Fruit fly (Drosophila melanogaster) whole organism, embryonic: Measurements from ENCODE around the gene Mdh1.

Experiments used
- CG11696 ChIP-seq: fragments of 200-800 bp; sonication (Bioruptor generic); IDR thresholded peaks from 2 replicates; pipeline ENCODE4 v1.3.6; 2022; ENCODE audit warnings: missing biosample characterization, missing genetic modification characterization
- CG11723 ChIP-seq: fragments of 200-800 bp; sonication (Bioruptor generic); optimal IDR thresholded peaks from 2 replicates; lab custom pipeline; 2017; ENCODE audit warnings: missing biosample characterization, mild to moderate bottlenecking, missing genetic modification characterization
- CG13296 ChIP-seq: fragments of 200-800 bp; sonication (Bioruptor generic); optimal IDR thresholded peaks from 3 replicates; lab custom pipeline; 2018; ENCODE audit warnings: missing biosample characterization, mild to moderate bottlenecking, missing genetic modification characterization
- CG14441 ChIP-seq: fragments of 200-800 bp; sonication (Bioruptor generic); IDR thresholded peaks from 2 replicates; pipeline ENCODE4 v1.3.6; 2022; ENCODE audit warnings: missing biosample characterization, missing genetic modification characterization
- CG15696 ChIP-seq: fragments of 200-800 bp; sonication (Bioruptor generic); optimal IDR thresholded peaks from 2 replicates; lab custom pipeline; 2019; ENCODE audit warnings: missing biosample characterization, mild to moderate bottlenecking, missing genetic modification characterization, moderate library complexity
- CG1602 ChIP-seq: fragments of 200-800 bp; sonication (Bioruptor generic); optimal IDR thresholded peaks from 3 replicates; lab custom pipeline; 2016; ENCODE audit warnings: missing biosample characterization, missing genetic modification characterization
- CG1792 ChIP-seq: fragments of 200-800 bp; sonication (Bioruptor generic); optimal IDR thresholded peaks from 2 replicates; lab custom pipeline; 2016; ENCODE audit warnings: missing biosample characterization, missing genetic modification characterization
- CG2678 ChIP-seq: fragments of 200-800 bp; sonication (Bioruptor generic); optimal IDR thresholded peaks from 3 replicates; lab custom pipeline; 2019; ENCODE audit warnings: missing biosample characterization, mild to moderate bottlenecking, missing genetic modification characterization, moderate library complexity
- CG2712 ChIP-seq: fragments of 200-800 bp; optimal IDR thresholded peaks from 3 replicates; lab custom pipeline; 2019; ENCODE audit warnings: missing biosample characterization, mild to moderate bottlenecking, missing genetic modification characterization, moderate library complexity
- CG3281 ChIP-seq: fragments of 200-800 bp; sonication (Bioruptor generic); optimal IDR thresholded peaks from 3 replicates; lab custom pipeline; 2017; ENCODE audit warnings: missing biosample characterization, mild to moderate bottlenecking, missing genetic modification characterization
- CG3407 ChIP-seq: fragments of 200-800 bp; sonication (Bioruptor generic); optimal IDR thresholded peaks from 2 replicates; lab custom pipeline; 2018; ENCODE audit warnings: missing biosample characterization, mild to moderate bottlenecking, missing genetic modification characterization
- CG34224 ChIP-seq: fragments of 200-800 bp; sonication (Bioruptor generic); IDR thresholded peaks from 3 replicates; pipeline ENCODE4 v1.3.6; 2022; ENCODE audit warnings: missing biosample characterization, missing genetic modification characterization; ENCODE audit not compliant: partially characterized antibody
- CG4282 ChIP-seq: fragments of 200-800 bp; sonication (Bioruptor generic); optimal IDR thresholded peaks from 2 replicates; lab custom pipeline; 2016; ENCODE audit warnings: missing biosample characterization, missing genetic modification characterization
- CG4820 ChIP-seq: fragments of 200-800 bp; sonication (Bioruptor generic); optimal IDR thresholded peaks from 3 replicates; lab custom pipeline; 2016; ENCODE audit warnings: missing biosample characterization, missing genetic modification characterization
- CG4854 ChIP-seq: fragments of 200-800 bp; sonication (Bioruptor generic); optimal IDR thresholded peaks from 2 replicates; lab custom pipeline; 2016; ENCODE audit warnings: missing biosample characterization, missing genetic modification characterization, inconsistent platforms
- CG7271 ChIP-seq: fragments of 200-800 bp; sonication (Bioruptor generic); optimal IDR thresholded peaks from 2 replicates; lab custom pipeline; 2018; ENCODE audit warnings: missing biosample characterization, mild to moderate bottlenecking, missing genetic modification characterization, moderate library complexity
- CG8765 ChIP-seq: fragments of 200-800 bp; sonication (Bioruptor generic); IDR thresholded peaks from 2 replicates; pipeline ENCODE4 v1.3.6; 2022; ENCODE audit warnings: missing biosample characterization, missing genetic modification characterization
- CG9727 ChIP-seq: fragments of 200-800 bp; sonication (Bioruptor generic); optimal IDR thresholded peaks from 3 replicates; lab custom pipeline; 2017; ENCODE audit warnings: missing biosample characterization, mild to moderate bottlenecking, missing genetic modification characterization
- Dbx ChIP-seq: fragments of 200-800 bp; sonication (Bioruptor generic); IDR thresholded peaks from 3 replicates; pipeline ENCODE4 v1.3.6; 2022; ENCODE audit warnings: missing biosample characterization, missing genetic modification characterization
- Drgx ChIP-seq: fragments of 200-800 bp; sonication (Bioruptor generic); IDR thresholded peaks from 2 replicates; pipeline ENCODE4 v1.3.6; 2022; ENCODE audit warnings: missing biosample characterization, missing genetic modification characterization
- HHEX ChIP-seq: fragments of 200-800 bp; sonication (Bioruptor generic); optimal IDR thresholded peaks from 3 replicates; lab custom pipeline; 2017; ENCODE audit warnings: missing biosample characterization, mild to moderate bottlenecking, missing genetic modification characterization, missing genetic modification reagents
- Hmx ChIP-seq: fragments of 200-800 bp; sonication (Bioruptor generic); optimal IDR thresholded peaks from 2 replicates; lab custom pipeline; 2016; ENCODE audit warnings: missing biosample characterization, missing genetic modification characterization
- Jarid2 ChIP-seq: fragments of 200-800 bp; sonication (Bioruptor generic); optimal IDR thresholded peaks from 3 replicates; lab custom pipeline; 2017; ENCODE audit warnings: mild to moderate bottlenecking, missing biosample characterization, missing genetic modification reagents, missing genetic modification characterization
- Mad ChIP-seq: fragments of 200-800 bp; sonication (Bioruptor generic); optimal IDR thresholded peaks from 2 replicates; lab custom pipeline; 2016; ENCODE audit warnings: missing biosample characterization, missing genetic modification characterization
- Mes4 ChIP-seq: fragments of 200-800 bp; sonication (Bioruptor generic); optimal IDR thresholded peaks from 2 replicates; lab custom pipeline; 2016; ENCODE audit warnings: missing biosample characterization, missing genetic modification characterization
- NC2β ChIP-seq: fragments of 200-800 bp; sonication (Bioruptor generic); optimal IDR thresholded peaks from 2 replicates; lab custom pipeline; 2016; ENCODE audit warnings: missing biosample characterization, missing genetic modification characterization
- Oli ChIP-seq: fragments of 200-800 bp; sonication (Bioruptor generic); optimal IDR thresholded peaks from 2 replicates; lab custom pipeline; 2018; ENCODE audit warnings: missing biosample characterization, mild to moderate bottlenecking, missing genetic modification characterization, moderate library complexity
- Poxn ChIP-seq: fragments of 200-800 bp; sonication (Bioruptor generic); IDR thresholded peaks from 2 replicates; pipeline ENCODE4 v1.3.6; 2022; ENCODE audit warnings: missing biosample characterization, missing genetic modification characterization
- Ptx1 ChIP-seq: fragments of 200-800 bp; sonication (Bioruptor generic); IDR thresholded peaks from 2 replicates; pipeline ENCODE4 v1.3.6; 2022; ENCODE audit warnings: missing biosample characterization, missing genetic modification characterization
- Ravus ChIP-seq: fragments of 200-800 bp; sonication (Bioruptor generic); IDR thresholded peaks from 2 replicates; pipeline ENCODE4 v1.3.6; 2022; ENCODE audit warnings: missing biosample characterization, missing genetic modification characterization
- Rx ChIP-seq: fragments of 200-800 bp; sonication (Bioruptor generic); IDR thresholded peaks from 2 replicates; pipeline ENCODE4 v1.3.6; 2022; ENCODE audit warnings: missing biosample characterization, missing genetic modification characterization
- YL-1 ChIP-seq: fragments of 200-800 bp; sonication (Bioruptor generic); optimal IDR thresholded peaks from 3 replicates; lab custom pipeline; 2017; ENCODE audit warnings: missing biosample characterization, mild to moderate bottlenecking, missing genetic modification characterization
- abd-A ChIP-seq: fragments of 200-800 bp; sonication (Bioruptor generic); optimal IDR thresholded peaks from 3 replicates; lab custom pipeline; 2019; ENCODE audit warnings: missing biosample characterization, mild to moderate bottlenecking, missing genetic modification characterization, moderate library complexity
- ac ChIP-seq: fragments of 200-800 bp; sonication (Bioruptor generic); optimal IDR thresholded peaks from 3 replicates; lab custom pipeline; 2017; ENCODE audit warnings: missing biosample characterization, mild to moderate bottlenecking, missing genetic modification characterization
- ap ChIP-seq: fragments of 200-800 bp; sonication (Bioruptor generic); IDR thresholded peaks from 2 replicates; pipeline ENCODE4 v1.3.6; 2022; ENCODE audit warnings: missing biosample characterization, missing genetic modification characterization
- bowl ChIP-seq: fragments of 200-800 bp; sonication (Bioruptor generic); IDR thresholded peaks from 2 replicates; pipeline ENCODE4 v1.3.6; 2022; ENCODE audit warnings: missing biosample characterization, missing genetic modification characterization
- cad ChIP-seq: fragments of >200 bp; optimal IDR thresholded peaks from 2 replicates; lab custom pipeline; 2017; ENCODE audit warnings: missing biosample characterization, missing genetic modification characterization
- chn ChIP-seq: fragments of 200-800 bp; sonication (Bioruptor generic); optimal IDR thresholded peaks from 2 replicates; lab custom pipeline; 2016; ENCODE audit warnings: missing biosample characterization, missing genetic modification characterization
- ci ChIP-seq: fragments of 200-800 bp; sonication (Bioruptor generic); IDR thresholded peaks from 3 replicates; pipeline ENCODE4 v1.3.6; 2022; ENCODE audit warnings: missing biosample characterization, missing genetic modification characterization
- cwo ChIP-seq: fragments of 200-800 bp; sonication (Bioruptor generic); optimal IDR thresholded peaks from 3 replicates; lab custom pipeline; 2017; ENCODE audit warnings: missing biosample characterization, missing genetic modification characterization, mild to moderate bottlenecking, moderate library complexity, missing genetic modification reagents
- fd96Cb ChIP-seq: fragments of 200-800 bp; sonication (Bioruptor generic); optimal IDR thresholded peaks from 2 replicates; lab custom pipeline; 2018; ENCODE audit warnings: missing biosample characterization, mild to moderate bottlenecking, missing genetic modification characterization, moderate library complexity
- grn ChIP-seq: fragments of 200-800 bp; sonication (Bioruptor generic); optimal IDR thresholded peaks from 3 replicates; lab custom pipeline; 2017; ENCODE audit warnings: missing biosample characterization, missing genetic modification characterization
- her ChIP-seq: fragments of 200-800 bp; sonication (Bioruptor generic); optimal IDR thresholded peaks from 2 replicates; lab custom pipeline; 2016; ENCODE audit warnings: missing biosample characterization, missing genetic modification characterization
- hkb ChIP-seq, 2 experiments: fragments of 200-800 bp in 1 of 2; fragments of >200 bp in 1 of 2; sonication (Bioruptor generic) in 1 of 2; IDR thresholded peaks in 1 of 2; optimal IDR thresholded peaks in 1 of 2; 2 replicates each; pipeline versions ENCODE4 v1.3.6 to Lab custom; 2017 to 2022; ENCODE audit warnings: missing biosample characterization in 1 of 2, missing genetic modification characterization in 1 of 2
- klu ChIP-seq: fragments of 200-800 bp; sonication (Bioruptor generic); IDR thresholded peaks from 2 replicates; pipeline ENCODE4 v1.3.6; 2022; ENCODE audit warnings: missing biosample characterization, missing genetic modification characterization
- lab ChIP-seq: fragments of 200-800 bp; sonication (Bioruptor generic); optimal IDR thresholded peaks from 3 replicates; lab custom pipeline; 2017; ENCODE audit warnings: missing biosample characterization, missing genetic modification characterization, mild to moderate bottlenecking, moderate library complexity, missing genetic modification reagents
- lilli ChIP-seq: fragments of 200-800 bp; sonication (Bioruptor generic); optimal IDR thresholded peaks from 3 replicates; lab custom pipeline; 2016; ENCODE audit warnings: missing biosample characterization, missing genetic modification characterization
- luna ChIP-seq: fragments of 200-800 bp; sonication (Bioruptor generic); optimal IDR thresholded peaks from 2 replicates; lab custom pipeline; 2016; ENCODE audit warnings: missing biosample characterization, missing genetic modification characterization
- nmo ChIP-seq: fragments of 200-800 bp; sonication (Bioruptor generic); optimal IDR thresholded peaks from 2 replicates; lab custom pipeline; 2018; ENCODE audit warnings: missing biosample characterization, mild to moderate bottlenecking, missing genetic modification characterization, moderate library complexity
- slbo ChIP-seq: fragments of 200-800 bp; sonication (Bioruptor generic); IDR thresholded peaks from 2 replicates; pipeline ENCODE4 v1.3.6; 2022; ENCODE audit warnings: missing biosample characterization, missing genetic modification characterization
- ssp ChIP-seq: fragments of 200-800 bp; sonication (Bioruptor generic); IDR thresholded peaks from 2 replicates; pipeline ENCODE4 v1.3.6; 2022; ENCODE audit warnings: missing biosample characterization, missing genetic modification characterization
- yki ChIP-seq: fragments of >200 bp; optimal IDR thresholded peaks from 3 replicates; lab custom pipeline; 2018

Mdh1 gene

DNA sequence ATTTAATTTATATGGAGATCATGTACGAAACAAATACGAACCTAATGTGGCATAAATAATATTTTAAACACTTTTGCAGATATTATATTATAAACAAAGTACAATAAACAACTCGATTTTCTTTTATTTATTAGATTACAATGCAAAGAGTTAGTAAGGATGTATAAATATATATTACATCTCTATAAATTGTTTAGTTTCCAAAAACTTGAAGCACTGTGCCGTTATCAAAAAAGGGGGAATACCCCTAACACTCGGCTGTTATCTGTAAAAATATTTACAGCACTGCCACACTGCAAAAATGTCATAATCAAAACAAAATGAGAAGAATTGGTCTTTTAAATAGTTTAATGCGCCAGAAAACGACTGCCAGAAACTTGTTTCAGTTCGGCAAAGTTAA is 32.4 kb upstream of the Mdh1 start, which contains the start of gene CG5188 (continued):
- TF ChIP-seq nmo (peak; percentile 57), CG1602 (peak; percentile 45), HHEX (no peak), Mes4 (GFP tag; lab: Kevin White, UChicago) (no peak), Ravus (GFP tag; lab: Robert Waterston, UW) (no peak), ap (GFP tag; lab: Robert Waterston, UW) (no peak), luna (no peak), CG13296 (GFP tag; lab: Kevin White, UChicago) (peak; percentile 34), CG15696 (peak; percentile 17), bowl (GFP tag; lab: Robert Waterston, UW) (no peak), fd96Cb (tag; lab: Kevin White, UChicago) (peak; percentile 17), YL-1 (GFP tag; lab: Kevin White, UChicago) (peak; percentile 82), lilli (GFP tag; lab: Kevin White, UChicago) (peak; percentile 48), NC2β (peak; percentile 17), hkb (optimal IDR thresholded peaks at IDR 0.05; lab: Kevin White, UChicago) (no peak), hkb (GFP tag; IDR thresholded peaks at IDR 0.05; lab: Robert Waterston, UW) (peak; percentile 61; the same call in 1 of the 2 replicates), her (GFP tag; lab: Kevin White, UChicago) (no peak), chn (GFP tag; lab: Kevin White, UChicago) (peak; percentile 17), Dbx (GFP tag; lab: Robert Waterston, UW) (peak; percentile 66; the same call in 1 of the 3 replicates), CG11696 (GFP tag; lab: Robert Waterston, UW) (peak; percentile 64; the same call in 1 of the 2 replicates), CG2712 (peak; percentile 65), ac (GFP tag; lab: Kevin White, UChicago) (no peak), slbo (GFP tag; lab: Robert Waterston, UW) (peak; percentile 67), yki (lab: Kevin White, UChicago) (no peak), cwo (GFP tag; lab: Kevin White, UChicago) (peak; percentile 27), CG1792 (GFP tag; lab: Kevin White, UChicago) (no peak), Ptx1 (no peak), Jarid2 (no peak), Hmx (no peak), CG14441 (GFP tag; lab: Robert Waterston, UW) (no peak), Drgx (GFP tag; lab: Robert Waterston, UW) (peak; percentile 44; the same call in 1 of the 2 replicates), CG8765 (GFP tag; lab: Robert Waterston, UW) (no peak), Oli (tag; lab: Kevin White, UChicago) (peak; percentile 19), klu (GFP tag; lab: Robert Waterston, UW) (no peak), Mad (GFP tag; lab: Kevin White, UChicago) (no peak), CG3281 (peak; percentile 40), CG34224 (GFP tag; lab: Robert Waterston, UW) (0 out of 3 replicates have a peak, but pooled peaks have one; percentile 39), CG4282 (GFP tag; lab: Kevin White, UChicago) (peak; percentile 6), CG9727 (GFP tag; lab: Kevin White, UChicago) (peak; percentile 16), CG2678 (tag; lab: Kevin White, UChicago) (peak; percentile 67), CG4820 (GFP tag; lab: Kevin White, UChicago) (peak; percentile 31), Rx (GFP tag; lab: Robert Waterston, UW) (no peak), abd-A (tag; lab: Kevin White, UChicago) (no peak), CG3407 (GFP tag; lab: Kevin White, UChicago) (no peak), ci (GFP tag; lab: Robert Waterston, UW) (peak; percentile 73; the same call in 2 of the 3 replicates), grn (GFP tag; lab: Kevin White, UChicago) (no peak), CG11723 (GFP tag; lab: Kevin White, UChicago) (no peak), cad (no peak), ssp (GFP tag; lab: Robert Waterston, UW) (peak; percentile 60), CG7271 (peak; percentile 20), CG4854 (GFP tag; lab: Kevin White, UChicago) (no peak), lab (GFP tag; lab: Kevin White, UChicago) (no peak), Poxn (GFP tag; lab: Robert Waterston, UW) (no peak)
